Fruit fly (Drosophila melanogaster): ENCODE results near the gene Cdk1.

DNA sequence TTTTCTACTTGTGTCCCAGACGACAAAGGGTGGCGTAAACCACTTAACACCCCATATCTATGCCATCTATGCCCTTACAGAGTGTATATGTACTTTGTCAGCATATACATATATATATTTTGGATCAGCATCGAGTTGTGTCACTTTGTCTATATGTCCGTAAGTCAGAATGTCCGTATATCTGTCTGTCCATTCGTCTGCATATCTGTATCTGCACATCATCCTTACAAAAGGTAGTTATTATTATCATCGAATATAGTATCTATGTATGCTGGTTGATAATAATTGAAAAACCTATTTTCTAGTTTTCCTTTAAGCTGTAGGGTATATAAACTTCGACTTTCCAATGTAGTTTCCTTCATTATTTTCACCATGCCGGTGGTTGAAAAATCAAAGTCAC is 34.9 kb downstream of the Cdk1 start:
- no peak for TF ChIP-seq psq (optimal IDR thresholded peaks at IDR 0.05)
- TF ChIP-seq h (optimal IDR thresholded peaks at IDR 0.05) = no peak

All from Kc167 (cell line).